Fruit fly (Drosophila melanogaster) whole organism, prepupa: ENCODE measurements around the gene Ada1-1.

Experiments used
- CG11294 ChIP-seq: fragments of 200-800 bp; sonication (Bioruptor generic); IDR thresholded peaks from 2 replicates; pipeline ENCODE4 v1.3.6; 2022; ENCODE audit warnings: missing biosample characterization, missing genetic modification characterization
- CG16779 ChIP-seq: fragments of 200-800 bp; sonication (Bioruptor generic); optimal IDR thresholded peaks from 3 replicates; lab custom pipeline; 2017; ENCODE audit warnings: missing biosample characterization, mild to moderate bottlenecking, missing genetic modification characterization
- CG32006 ChIP-seq: fragments of 200-800 bp; sonication (Bioruptor generic); optimal IDR thresholded peaks from 3 replicates; lab custom pipeline; 2017; ENCODE audit warnings: missing biosample characterization, mild to moderate bottlenecking, missing genetic modification characterization
- CG34406 ChIP-seq: fragments of 200-800 bp; sonication (Bioruptor generic); optimal IDR thresholded peaks from 3 replicates; lab custom pipeline; 2016; ENCODE audit warnings: missing biosample characterization, missing genetic modification characterization
- CG4318 ChIP-seq: fragments of 200-800 bp; sonication (Bioruptor generic); optimal IDR thresholded peaks from 3 replicates; lab custom pipeline; 2017; ENCODE audit warnings: missing biosample characterization, mild to moderate bottlenecking, missing genetic modification characterization
- CG6854 ChIP-seq: fragments of 200-800 bp; sonication (Bioruptor generic); optimal IDR thresholded peaks from 2 replicates; lab custom pipeline; 2017; ENCODE audit warnings: missing biosample characterization, mild to moderate bottlenecking, missing genetic modification characterization
- CG7368 ChIP-seq: fragments of 200-800 bp; sonication (Bioruptor generic); optimal IDR thresholded peaks from 3 replicates; lab custom pipeline; 2016; ENCODE audit warnings: missing biosample characterization, missing genetic modification characterization
- Hr39 ChIP-seq: fragments of 200-800 bp; sonication (Bioruptor generic); optimal IDR thresholded peaks from 2 replicates; lab custom pipeline; 2016; ENCODE audit warnings: missing biosample characterization, missing genetic modification characterization
- Hr4 ChIP-seq: fragments of 200-800 bp; sonication (Bioruptor generic); optimal IDR thresholded peaks from 3 replicates; lab custom pipeline; 2016; ENCODE audit warnings: missing biosample characterization, missing genetic modification characterization
- Met ChIP-seq: fragments of 200-800 bp; sonication (Bioruptor generic); optimal IDR thresholded peaks from 3 replicates; lab custom pipeline; 2016; ENCODE audit warnings: missing biosample characterization, missing genetic modification characterization
- OdsH ChIP-seq: fragments of 200-800 bp; sonication (Bioruptor generic); optimal IDR thresholded peaks from 3 replicates; lab custom pipeline; 2016; ENCODE audit warnings: missing biosample characterization, missing genetic modification characterization
- fkh ChIP-seq: fragments of 200-800 bp; sonication (Bioruptor generic); optimal IDR thresholded peaks from 3 replicates; lab custom pipeline; 2017; ENCODE audit warnings: missing biosample characterization, mild to moderate bottlenecking, missing genetic modification characterization, moderate library complexity

The Ada1-1 gene

dm6 chr2L:12045941-12046855, 49.6 kb downstream of the Ada1-1 start, which contains the start of gene CG6770 (continued):
- TF ChIP-seq CG4318 (GFP tag; lab: Kevin White, UChicago) (peak; percentile 38), CG11294 (peak; percentile 76), Met (peak; percentile 91), CG6854 (GFP tag; lab: Kevin White, UChicago) (peak; percentile 31), fkh (peak; percentile 74), CG34406 (peak; percentile 89), CG32006 (GFP tag; lab: Kevin White, UChicago) (peak; percentile 83), CG16779 (tag; lab: Kevin White, UChicago) (peak; percentile 85), CG7368 (GFP tag; lab: Kevin White, UChicago) (peak; percentile 66), OdsH (peak; percentile 87)

dm6 chr2L:12046856-12047230, 50.2 kb downstream of the Ada1-1 start:
- TF ChIP-seq Hr4 (GFP tag; lab: Kevin White, UChicago) (peak; percentile 30), Hr39 (GFP tag; lab: Kevin White, UChicago) (no peak)
